Fruit fly (Drosophila melanogaster) whole organism, embryonic: ENCODE data around the gene CG13311.

Experiments
- Aef1 ChIP-seq: fragments of 200-800 bp; sonication (Bioruptor generic); IDR thresholded peaks from 3 replicates; pipeline ENCODE4 v1.3.6; 2022; ENCODE audit warnings: missing biosample characterization, missing genetic modification characterization
- Antp ChIP-seq: fragments of 200-800 bp; sonication (Bioruptor generic); optimal IDR thresholded peaks from 3 replicates; lab custom pipeline; 2016; ENCODE audit warnings: missing biosample characterization, missing genetic modification characterization
- CG11398 ChIP-seq: fragments of 200-800 bp; sonication (Bioruptor generic); optimal IDR thresholded peaks from 2 replicates; lab custom pipeline; 2016; ENCODE audit warnings: missing biosample characterization, missing genetic modification characterization
- CG13424 ChIP-seq: fragments of 200-800 bp; sonication (Bioruptor generic); optimal IDR thresholded peaks from 2 replicates; lab custom pipeline; 2019; ENCODE audit warnings: missing biosample characterization, mild to moderate bottlenecking, missing genetic modification characterization, moderate library complexity
- CG13894 ChIP-seq: fragments of 200-800 bp; sonication (Bioruptor generic); optimal IDR thresholded peaks from 3 replicates; lab custom pipeline; 2018; ENCODE audit warnings: missing biosample characterization, mild to moderate bottlenecking, missing genetic modification characterization, moderate library complexity
- CG14441 ChIP-seq: fragments of 200-800 bp; sonication (Bioruptor generic); IDR thresholded peaks from 2 replicates; pipeline ENCODE4 v1.3.6; 2022; ENCODE audit warnings: missing biosample characterization, missing genetic modification characterization
- CG15073 ChIP-seq: fragments of 200-800 bp; sonication (Bioruptor generic); optimal IDR thresholded peaks from 2 replicates; lab custom pipeline; 2016; ENCODE audit warnings: missing biosample characterization, missing genetic modification characterization
- CG1529 ChIP-seq: fragments of 200-800 bp; sonication (Bioruptor generic); optimal IDR thresholded peaks from 3 replicates; lab custom pipeline; 2018; ENCODE audit warnings: missing biosample characterization, missing genetic modification characterization
- CG15514 ChIP-seq: fragments of 200-800 bp; sonication (Bioruptor generic); optimal IDR thresholded peaks from 3 replicates; lab custom pipeline; 2017; ENCODE audit warnings: missing biosample characterization, missing genetic modification characterization, mild to moderate bottlenecking, moderate library complexity, missing genetic modification reagents
- CG1647 ChIP-seq: fragments of 200-800 bp; sonication (Bioruptor generic); optimal IDR thresholded peaks from 3 replicates; lab custom pipeline; 2016; ENCODE audit warnings: missing biosample characterization, missing genetic modification characterization
- CG16815 ChIP-seq: fragments of 200-800 bp; sonication (Bioruptor generic); optimal IDR thresholded peaks from 3 replicates; lab custom pipeline; 2017; ENCODE audit warnings: missing biosample characterization, mild to moderate bottlenecking, missing genetic modification characterization
- CG17385 ChIP-seq: fragments of 200-800 bp; sonication (Bioruptor generic); optimal IDR thresholded peaks from 3 replicates; lab custom pipeline; 2018; ENCODE audit warnings: missing biosample characterization, mild to moderate bottlenecking, missing genetic modification characterization
- CG1792 ChIP-seq: fragments of 200-800 bp; sonication (Bioruptor generic); optimal IDR thresholded peaks from 2 replicates; lab custom pipeline; 2016; ENCODE audit warnings: missing biosample characterization, missing genetic modification characterization
- CG2116 ChIP-seq: fragments of 200-800 bp; sonication (Bioruptor generic); optimal IDR thresholded peaks from 3 replicates; lab custom pipeline; 2018; ENCODE audit warnings: missing biosample characterization, mild to moderate bottlenecking, missing genetic modification characterization
- CG2120 ChIP-seq: fragments of 200-800 bp; sonication (Bioruptor generic); optimal IDR thresholded peaks from 3 replicates; lab custom pipeline; 2016; ENCODE audit warnings: missing biosample characterization, missing genetic modification characterization
- CG34224 ChIP-seq: fragments of 200-800 bp; sonication (Bioruptor generic); IDR thresholded peaks from 3 replicates; pipeline ENCODE4 v1.3.6; 2022; ENCODE audit warnings: missing biosample characterization, missing genetic modification characterization; ENCODE audit not compliant: partially characterized antibody
- CG4854 ChIP-seq: fragments of 200-800 bp; sonication (Bioruptor generic); optimal IDR thresholded peaks from 2 replicates; lab custom pipeline; 2016; ENCODE audit warnings: missing biosample characterization, missing genetic modification characterization, inconsistent platforms
- CG7928 ChIP-seq: fragments of 200-800 bp; sonication (Bioruptor generic); optimal IDR thresholded peaks from 2 replicates; lab custom pipeline; 2017; ENCODE audit warnings: missing biosample characterization, mild to moderate bottlenecking, missing genetic modification characterization
- Camta ChIP-seq: fragments of 200-800 bp; sonication (Bioruptor generic); optimal IDR thresholded peaks from 2 replicates; lab custom pipeline; 2016; ENCODE audit warnings: missing biosample characterization, missing genetic modification characterization
- CoRest ChIP-seq: fragments of 200-800 bp; sonication (Bioruptor generic); optimal IDR thresholded peaks from 3 replicates; lab custom pipeline; 2018; ENCODE audit warnings: missing biosample characterization, mild to moderate bottlenecking, missing genetic modification characterization, moderate library complexity
- D ChIP-seq, 2 experiments: fragments of 200-800 bp in 1 of 2; fragments of >200 bp in 1 of 2; sonication (Bioruptor generic) in 1 of 2; optimal IDR thresholded peaks; 2 replicates in 1 of 2; 3 replicates in 1 of 2; lab custom pipeline; 2017; ENCODE audit warnings: mild to moderate bottlenecking in 1 of 2, missing biosample characterization in 1 of 2, missing genetic modification characterization in 1 of 2, missing genetic modification reagents in 1 of 2
- Dek ChIP-seq: fragments of 200-800 bp; sonication (Bioruptor generic); optimal IDR thresholded peaks from 3 replicates; lab custom pipeline; 2019; ENCODE audit warnings: missing biosample characterization, mild to moderate bottlenecking, missing genetic modification characterization, moderate library complexity
- Hr51 ChIP-seq, 2 experiments: fragments of 200-800 bp; sonication (Bioruptor generic); optimal IDR thresholded peaks; 2 replicates in 1 of 2; 3 replicates in 1 of 2; lab custom pipeline; 2016 to 2018; ENCODE audit warnings: missing biosample characterization in 2 of 2, missing genetic modification characterization in 2 of 2, mild to moderate bottlenecking in 1 of 2, moderate library complexity in 1 of 2
- Kr ChIP-seq: fragments of 200-800 bp; sonication (Bioruptor generic); optimal IDR thresholded peaks from 2 replicates; lab custom pipeline; 2017; ENCODE audit warnings: missing biosample characterization, mild to moderate bottlenecking, missing genetic modification characterization
- Neu2 ChIP-seq: fragments of 200-800 bp; sonication (Bioruptor generic); optimal IDR thresholded peaks from 3 replicates; lab custom pipeline; 2016; ENCODE audit warnings: missing biosample characterization, missing genetic modification characterization, borderline replicate concordance
- Oli ChIP-seq: fragments of 200-800 bp; sonication (Bioruptor generic); optimal IDR thresholded peaks from 2 replicates; lab custom pipeline; 2018; ENCODE audit warnings: missing biosample characterization, mild to moderate bottlenecking, missing genetic modification characterization, moderate library complexity
- Rx ChIP-seq: fragments of 200-800 bp; sonication (Bioruptor generic); IDR thresholded peaks from 2 replicates; pipeline ENCODE4 v1.3.6; 2022; ENCODE audit warnings: missing biosample characterization, missing genetic modification characterization
- Six4 ChIP-seq: fragments of 200-800 bp; sonication (Bioruptor generic); optimal IDR thresholded peaks from 2 replicates; lab custom pipeline; 2016; ENCODE audit warnings: missing biosample characterization, missing genetic modification characterization
- ap ChIP-seq: fragments of 200-800 bp; sonication (Bioruptor generic); IDR thresholded peaks from 2 replicates; pipeline ENCODE4 v1.3.6; 2022; ENCODE audit warnings: missing biosample characterization, missing genetic modification characterization
- cato ChIP-seq: fragments of 200-800 bp; sonication (Bioruptor generic); optimal IDR thresholded peaks from 2 replicates; lab custom pipeline; 2016; ENCODE audit warnings: missing biosample characterization, missing genetic modification characterization, borderline replicate concordance
- da ChIP-seq: fragments of 200-800 bp; sonication (Bioruptor generic); optimal IDR thresholded peaks from 2 replicates; lab custom pipeline; 2016; ENCODE audit warnings: missing biosample characterization, missing genetic modification characterization
- emc ChIP-seq: fragments of 200-800 bp; sonication (Bioruptor generic); optimal IDR thresholded peaks from 2 replicates; lab custom pipeline; 2016; ENCODE audit warnings: missing biosample characterization, missing genetic modification characterization
- ems ChIP-seq: fragments of 200-800 bp; sonication (Bioruptor generic); optimal IDR thresholded peaks from 3 replicates; lab custom pipeline; 2016; ENCODE audit warnings: missing biosample characterization, missing genetic modification characterization
- eyg ChIP-seq: fragments of 200-800 bp; sonication (Bioruptor generic); optimal IDR thresholded peaks from 3 replicates; lab custom pipeline; 2016; ENCODE audit warnings: missing biosample characterization, missing genetic modification characterization
- fru ChIP-seq: fragments of >200 bp; optimal IDR thresholded peaks from 2 replicates; lab custom pipeline; 2017
- ftz-f1 ChIP-seq: fragments of 200-800 bp; sonication (Bioruptor generic); optimal IDR thresholded peaks from 2 replicates; lab custom pipeline; 2016; ENCODE audit warnings: missing biosample characterization, missing genetic modification characterization
- ind ChIP-seq: fragments of 200-800 bp; sonication (Bioruptor generic); optimal IDR thresholded peaks from 3 replicates; lab custom pipeline; 2016; ENCODE audit warnings: missing biosample characterization, missing genetic modification characterization
- inv ChIP-seq: fragments of 200-800 bp; sonication (Bioruptor generic); IDR thresholded peaks from 2 replicates; pipeline ENCODE4 v1.3.6; 2022; ENCODE audit warnings: missing biosample characterization, missing genetic modification characterization; ENCODE audit not compliant: partially characterized antibody
- nerfin-2 ChIP-seq: fragments of 200-800 bp; sonication (Bioruptor generic); IDR thresholded peaks from 2 replicates; pipeline ENCODE4 v1.3.6; 2022; ENCODE audit warnings: missing biosample characterization, missing genetic modification characterization; ENCODE audit not compliant: partially characterized antibody
- nom ChIP-seq: fragments of 200-800 bp; sonication (Bioruptor generic); optimal IDR thresholded peaks from 2 replicates; lab custom pipeline; 2017; ENCODE audit warnings: missing biosample characterization, missing genetic modification characterization, mild to moderate bottlenecking, moderate library complexity, missing genetic modification reagents
- schlank ChIP-seq: fragments of 200-800 bp; sonication (Bioruptor generic); optimal IDR thresholded peaks from 2 replicates; lab custom pipeline; 2018; ENCODE audit warnings: missing biosample characterization, mild to moderate bottlenecking, missing genetic modification characterization
- scrt ChIP-seq: fragments of 200-800 bp; sonication (Bioruptor generic); optimal IDR thresholded peaks from 2 replicates; lab custom pipeline; 2018; ENCODE audit warnings: missing biosample characterization, mild to moderate bottlenecking, missing genetic modification characterization, moderate library complexity
- seq ChIP-seq: fragments of 200-800 bp; sonication (Bioruptor generic); IDR thresholded peaks from 2 replicates; pipeline ENCODE4 v1.3.6; 2022; ENCODE audit warnings: missing biosample characterization, missing genetic modification characterization
- sim ChIP-seq: fragments of 200-800 bp; sonication (Bioruptor generic); IDR thresholded peaks from 2 replicates; pipeline ENCODE4 v1.3.6; 2022; ENCODE audit warnings: missing biosample characterization, missing genetic modification characterization
- sima ChIP-seq: fragments of 200-800 bp; sonication (Bioruptor generic); optimal IDR thresholded peaks from 2 replicates; lab custom pipeline; 2016; ENCODE audit warnings: missing biosample characterization, missing genetic modification characterization
- so ChIP-seq: fragments of 200-800 bp; sonication (Bioruptor generic); IDR thresholded peaks from 3 replicates; pipeline ENCODE4 v1.3.6; 2022; ENCODE audit warnings: missing biosample characterization, missing genetic modification characterization
- tgo ChIP-seq: fragments of 200-800 bp; sonication (Bioruptor generic); IDR thresholded peaks from 3 replicates; pipeline ENCODE4 v1.3.6; 2022; ENCODE audit warnings: missing biosample characterization, missing genetic modification characterization
- tup ChIP-seq: fragments of 200-800 bp; sonication (Bioruptor generic); optimal IDR thresholded peaks from 2 replicates; lab custom pipeline; 2016; ENCODE audit warnings: missing biosample characterization, mild to moderate bottlenecking, missing genetic modification characterization, moderate library complexity
- twi ChIP-seq: fragments of 200-800 bp; optimal IDR thresholded peaks from 2 replicates; lab custom pipeline; 2019; ENCODE audit warnings: missing biosample characterization, mild to moderate bottlenecking, missing genetic modification characterization, moderate library complexity
- wor ChIP-seq: fragments of 200-800 bp; sonication (Bioruptor generic); IDR thresholded peaks from 2 replicates; pipeline ENCODE4 v1.3.6; 2022; ENCODE audit warnings: missing biosample characterization, missing genetic modification characterization

CG13311 gene

DNA sequence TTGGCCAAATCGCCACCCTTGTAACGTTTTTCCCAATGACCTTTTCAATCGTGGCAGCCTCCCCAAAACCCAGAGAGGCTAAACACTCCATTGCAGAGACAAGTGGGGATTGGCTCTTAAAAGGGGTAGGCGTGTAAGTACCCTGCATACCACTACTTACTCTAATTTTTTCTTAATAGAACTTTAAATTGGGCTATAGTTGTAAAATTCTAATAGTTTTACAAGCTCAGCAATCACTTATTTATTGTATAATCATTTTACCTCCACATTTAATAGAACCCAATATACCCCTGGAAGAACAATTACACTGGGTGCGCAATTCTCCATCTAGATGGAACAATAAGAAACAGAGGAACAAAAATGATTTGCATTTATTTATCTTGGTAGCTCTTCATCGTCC, 39.8 kb upstream of the CG13311 start (continued):
- TF ChIP-seq Neu2: no peak
- TF ChIP-seq Hr51 (GFP tag; optimal IDR thresholded peaks at IDR 0.05; lab: Kevin White, UChicago): peak in 1 of 2 experiments; percentile 81
- peak; percentile 25 for TF ChIP-seq emc (GFP tag; lab: Kevin White, UChicago)
- peak; percentile 73 for TF ChIP-seq CG13894 (tag; lab: Kevin White, UChicago)
- TF ChIP-seq wor (GFP tag; lab: Robert Waterston, UW): peak; percentile 55
- peak; percentile 86 for TF ChIP-seq CG2120 (GFP tag; lab: Kevin White, UChicago)
- TF ChIP-seq cato: peak; percentile 41
- TF ChIP-seq CG1792 (GFP tag; lab: Kevin White, UChicago): peak; percentile 14
- no peak for TF ChIP-seq schlank (tag; lab: Kevin White, UChicago)
- TF ChIP-seq Dek (tag; lab: Kevin White, UChicago): peak; percentile 62
- TF ChIP-seq so: peak; percentile 59; the same call in 1 of the 3 replicates
- no peak for TF ChIP-seq da (GFP tag; lab: Kevin White, UChicago)
- no peak for TF ChIP-seq inv (GFP tag; lab: Robert Waterston, UW)
- peak; percentile 69 for TF ChIP-seq CG14441
- peak; percentile 83 for TF ChIP-seq Oli (tag; lab: Kevin White, UChicago)
- peak; percentile 70 for TF ChIP-seq Camta (GFP tag; lab: Kevin White, UChicago)
- TF ChIP-seq sima (GFP tag; lab: Kevin White, UChicago): no peak
- TF ChIP-seq Aef1: peak; percentile 72
- TF ChIP-seq CG34224: no peak
- TF ChIP-seq ind: peak; percentile 62
- TF ChIP-seq tgo (GFP tag; lab: Robert Waterston, UW): peak; percentile 77; the same call in 2 of the 3 replicates
- no peak for TF ChIP-seq CG7928 (GFP tag; lab: Kevin White, UChicago)
- TF ChIP-seq Six4 (GFP tag; lab: Kevin White, UChicago): peak; percentile 48
- peak; percentile 3 for TF ChIP-seq CG2116 (GFP tag; lab: Kevin White, UChicago)
- no peak for TF ChIP-seq nerfin-2 (GFP tag; lab: Robert Waterston, UW)
- peak; percentile 68 for TF ChIP-seq sim (GFP tag; lab: Robert Waterston, UW)
- no peak for TF ChIP-seq D (optimal IDR thresholded peaks at IDR 0.05; lab: Kevin White, UChicago)
- peak; percentile 71 for TF ChIP-seq D (GFP tag; optimal IDR thresholded peaks at IDR 0.05; lab: Kevin White, UChicago)
- peak; percentile 36 for TF ChIP-seq CG4854 (GFP tag; lab: Kevin White, UChicago)
- TF ChIP-seq twi (tag; lab: Kevin White, UChicago): peak; percentile 42
- TF ChIP-seq fru: no peak
- TF ChIP-seq CG15073 (GFP tag; lab: Kevin White, UChicago): no peak
- peak; percentile 55 for TF ChIP-seq CG11398
- TF ChIP-seq CG1647: peak; percentile 35
- TF ChIP-seq Kr (GFP tag; lab: Kevin White, UChicago): no peak
- TF ChIP-seq ap: no peak
- TF ChIP-seq eyg (GFP tag; lab: Kevin White, UChicago): peak; percentile 10
- peak; percentile 62 for TF ChIP-seq Antp
- peak; percentile 44 for TF ChIP-seq CG15514 (GFP tag; lab: Kevin White, UChicago)
- TF ChIP-seq CG1529 (GFP tag; lab: Kevin White, UChicago): peak; percentile 46
- no peak for TF ChIP-seq ftz-f1 (GFP tag; lab: Kevin White, UChicago)
- peak; percentile 80 for TF ChIP-seq Rx (GFP tag; lab: Robert Waterston, UW)
- peak; percentile 78 for TF ChIP-seq seq (GFP tag; lab: Robert Waterston, UW)
- no peak for TF ChIP-seq nom (GFP tag; lab: Kevin White, UChicago)
- TF ChIP-seq ems (GFP tag; lab: Kevin White, UChicago): peak; percentile 66
- TF ChIP-seq tup: no peak
- peak; percentile 75 for TF ChIP-seq CG13424 (tag; lab: Kevin White, UChicago)
- peak; percentile 67 for TF ChIP-seq CG17385 (GFP tag; lab: Kevin White, UChicago)
- TF ChIP-seq scrt (GFP tag; lab: Kevin White, UChicago): peak; percentile 63
- peak; percentile 50 for TF ChIP-seq CG16815 (GFP tag; lab: Kevin White, UChicago)
- peak; percentile 79 for TF ChIP-seq CoRest (tag; lab: Kevin White, UChicago)
